Worm (Caenorhabditis elegans) whole organism, young adult: Measurements from ENCODE around the gene F18E9.1.

Source experiments
- B0336.3 ChIP-seq: fragments of 200-800 bp; sonication (Bioruptor generic); IDR thresholded peaks from 2 replicates; pipeline ENCODE4 v1.3.6; 2022; ENCODE audit warnings: missing genetic modification characterization, missing compliant biosample characterization
- C17E4.6 ChIP-seq: fragments of 200-800 bp; sonication (Bioruptor generic); IDR thresholded peaks from 2 replicates; pipeline ENCODE4 v1.3.6; 2022; ENCODE audit warnings: missing genetic modification reagents, missing genetic modification characterization, missing compliant biosample characterization
- F22D6.2 ChIP-seq: sonication (generic microtip); optimal IDR thresholded peaks from 2 replicates; lab custom pipeline; 2016; ENCODE audit warnings: mild to moderate bottlenecking, missing genetic modification characterization, missing compliant biosample characterization
- F23B12.7 ChIP-seq: sonication (generic microtip); optimal IDR thresholded peaks from 2 replicates; lab custom pipeline; 2017; ENCODE audit warnings: missing genetic modification characterization, mild to moderate bottlenecking, missing compliant biosample characterization, antibody characterized with exemption, moderate library complexity; ENCODE audit not compliant: insufficient read depth
- F37B4.10 ChIP-seq: fragments of 200-800 bp; sonication (Bioruptor generic); IDR thresholded peaks from 2 replicates; pipeline ENCODE4 v1.3.6; 2022; ENCODE audit warnings: missing genetic modification characterization, missing compliant biosample characterization
- F57A8.1 ChIP-seq: fragments of 200-800 bp; sonication (Bioruptor generic); optimal IDR thresholded peaks from 2 replicates; lab custom pipeline; 2018; ENCODE audit warnings: mild to moderate bottlenecking, missing genetic modification characterization, moderate library complexity, missing compliant biosample characterization
- F57C9.4 ChIP-seq: sonication (generic microtip); optimal IDR thresholded peaks from 2 replicates; lab custom pipeline; 2017; ENCODE audit warnings: mild to moderate bottlenecking, missing genetic modification characterization, missing compliant biosample characterization
- T26A5.8 ChIP-seq: sonication (generic microtip); optimal IDR thresholded peaks from 2 replicates; lab custom pipeline; 2016; ENCODE audit warnings: missing genetic modification characterization, missing compliant biosample characterization
- Y53G8AR.9 ChIP-seq: fragments of 200-800 bp; sonication (Bioruptor generic); conservative IDR thresholded peaks from 2 replicates; pipeline ENCODE4 v1.3.6; 2022; ENCODE audit warnings: missing genetic modification reagents, missing genetic modification characterization, missing compliant biosample characterization
- Y79H2A.3 ChIP-seq: fragments of 200-800 bp; sonication (Bioruptor generic); conservative IDR thresholded peaks from 2 replicates; pipeline ENCODE4 v1.3.6; 2022; ENCODE audit warnings: missing genetic modification reagents, missing genetic modification characterization, missing compliant biosample characterization
- akir-1 ChIP-seq: fragments of 200-800 bp; sonication (Bioruptor generic); optimal IDR thresholded peaks from 2 replicates; lab custom pipeline; 2018; ENCODE audit warnings: mild to moderate bottlenecking, missing genetic modification characterization, moderate library complexity, missing compliant biosample characterization
- ama-1 ChIP-seq, 3 experiments: fragments of 150-350 bp in 1 of 3; sonication (generic microtip) in 2 of 3; optimal IDR thresholded peaks; 2 replicates each; lab custom pipeline; 2014 to 2018; ENCODE audit warnings: missing biosample characterization in 2 of 3, missing genetic modification characterization in 2 of 3, missing genetic modification reagents in 2 of 3
- aptf-2 ChIP-seq: fragments of 200-800 bp; sonication (Bioruptor generic); conservative IDR thresholded peaks from 2 replicates; pipeline ENCODE4 v1.3.6; 2022; ENCODE audit warnings: missing genetic modification reagents, missing genetic modification characterization, missing compliant biosample characterization
- attf-3 ChIP-seq: fragments of 200-800 bp; sonication (Bioruptor generic); conservative IDR thresholded peaks from 2 replicates; pipeline ENCODE4 v1.3.6; 2022; ENCODE audit warnings: missing genetic modification reagents, missing genetic modification characterization, missing compliant biosample characterization
- attf-6 ChIP-seq: fragments of 200-800 bp; sonication (Bioruptor generic); IDR thresholded peaks from 2 replicates; pipeline ENCODE4 v1.3.6; 2022; ENCODE audit warnings: missing genetic modification reagents, missing genetic modification characterization, missing compliant biosample characterization
- ceh-27 ChIP-seq: fragments of 200-800 bp; sonication (Bioruptor generic); optimal IDR thresholded peaks from 2 replicates; lab custom pipeline; 2018; ENCODE audit warnings: mild to moderate bottlenecking, missing genetic modification characterization, moderate library complexity, missing compliant biosample characterization
- ceh-91 ChIP-seq: fragments of 200-800 bp; sonication (Bioruptor generic); IDR thresholded peaks from 2 replicates; pipeline ENCODE4 v1.3.6; 2022; ENCODE audit warnings: missing genetic modification reagents, missing genetic modification characterization, missing compliant biosample characterization
- dpff-1 ChIP-seq: sonication (generic microtip); optimal IDR thresholded peaks from 2 replicates; lab custom pipeline; 2017; ENCODE audit warnings: mild to moderate bottlenecking, missing genetic modification characterization, missing compliant biosample characterization
- dpl-1 ChIP-seq: fragments of 150-350 bp; optimal IDR thresholded peaks from 2 replicates; lab custom pipeline; 2014; ENCODE audit warnings: missing biosample characterization, missing genetic modification reagents, missing genetic modification characterization
- egl-18 ChIP-seq: fragments of 200-800 bp; sonication (Bioruptor generic); IDR thresholded peaks from 2 replicates; pipeline ENCODE4 v1.3.6; 2022; ENCODE audit warnings: missing genetic modification reagents, missing genetic modification characterization, missing compliant biosample characterization
- egl-44 ChIP-seq: fragments of 200-800 bp; sonication (Bioruptor generic); IDR thresholded peaks from 2 replicates; pipeline ENCODE4 v1.3.6; 2022; ENCODE audit warnings: missing genetic modification reagents, missing genetic modification characterization, missing compliant biosample characterization
- ekl-4 ChIP-seq: fragments of 200-800 bp; sonication (Bioruptor generic); IDR thresholded peaks from 2 replicates; pipeline ENCODE4 v1.3.6; 2022; ENCODE audit warnings: missing genetic modification reagents, missing genetic modification characterization, missing compliant biosample characterization
- gei-17 ChIP-seq: fragments of 200-800 bp; sonication (Bioruptor generic); optimal IDR thresholded peaks from 2 replicates; lab custom pipeline; 2018; ENCODE audit warnings: mild to moderate bottlenecking, missing genetic modification characterization, missing compliant biosample characterization
- hlh-12 ChIP-seq: sonication (generic microtip); optimal IDR thresholded peaks from 2 replicates; lab custom pipeline; 2016; ENCODE audit warnings: missing genetic modification characterization, missing compliant biosample characterization
- hmg-20 ChIP-seq: fragments of 200-800 bp; sonication (Bioruptor generic); IDR thresholded peaks from 2 replicates; pipeline ENCODE4 v1.3.6; 2022; ENCODE audit warnings: missing genetic modification reagents, missing genetic modification characterization, missing compliant biosample characterization
- let-526 ChIP-seq: fragments of 200-800 bp; sonication (Bioruptor generic); IDR thresholded peaks from 2 replicates; pipeline ENCODE4 v1.3.6; 2022; ENCODE audit warnings: missing genetic modification reagents, missing genetic modification characterization, missing compliant biosample characterization
- lin-26 ChIP-seq: fragments of 200-800 bp; sonication (Bioruptor generic); IDR thresholded peaks from 2 replicates; pipeline ENCODE4 v1.3.6; 2022; ENCODE audit warnings: missing genetic modification reagents, missing genetic modification characterization, missing compliant biosample characterization
- lsl-1 ChIP-seq: fragments of 200-800 bp; sonication (Bioruptor generic); optimal IDR thresholded peaks from 2 replicates; lab custom pipeline; 2018; ENCODE audit warnings: mild to moderate bottlenecking, missing genetic modification characterization, moderate library complexity, missing compliant biosample characterization
- lsy-27 ChIP-seq: sonication (generic microtip); optimal IDR thresholded peaks from 2 replicates; lab custom pipeline; 2017; ENCODE audit warnings: missing genetic modification characterization, mild to moderate bottlenecking, missing compliant biosample characterization, antibody characterized with exemption, missing genotype, borderline replicate concordance; ENCODE audit not compliant: insufficient read depth
- madf-6 ChIP-seq: fragments of 200-800 bp; sonication (Bioruptor generic); IDR thresholded peaks from 2 replicates; pipeline ENCODE4 v1.3.6; 2022; ENCODE audit warnings: missing genetic modification reagents, missing genetic modification characterization, missing compliant biosample characterization
- mcd-1 ChIP-seq: fragments of 200-800 bp; sonication (Bioruptor generic); IDR thresholded peaks from 2 replicates; pipeline ENCODE4 v1.3.6; 2022; ENCODE audit warnings: missing genetic modification reagents, missing genetic modification characterization, missing compliant biosample characterization
- mxl-1 ChIP-seq: sonication (generic microtip); optimal IDR thresholded peaks from 2 replicates; lab custom pipeline; 2016; ENCODE audit warnings: missing genetic modification characterization, missing compliant biosample characterization
- nfya-1 ChIP-seq: sonication (generic microtip); optimal IDR thresholded peaks from 2 replicates; lab custom pipeline; 2017; ENCODE audit warnings: antibody characterized with exemption, missing compliant biosample characterization, missing genetic modification characterization, borderline replicate concordance; ENCODE audit not compliant: insufficient read depth
- nhr-120 ChIP-seq: fragments of 200-800 bp; sonication (Bioruptor generic); IDR thresholded peaks from 2 replicates; pipeline ENCODE4 v1.3.6; 2022; ENCODE audit warnings: missing genetic modification characterization, missing compliant biosample characterization
- nhr-90 ChIP-seq: sonication (generic microtip); optimal IDR thresholded peaks from 2 replicates; lab custom pipeline; 2016; ENCODE audit warnings: missing genotype, mild to moderate bottlenecking, missing genetic modification characterization, missing compliant biosample characterization
- rec-8 ChIP-seq, 2 experiments: sonication (generic microtip); optimal IDR thresholded peaks; 2 replicates each; lab custom pipeline; 2016; ENCODE audit warnings: mild to moderate bottlenecking in 2 of 2, missing genetic modification characterization in 2 of 2, missing genetic modification reagents in 2 of 2, missing genotype in 2 of 2, missing biosample characterization in 1 of 2, missing compliant biosample characterization in 1 of 2, moderate library complexity in 1 of 2
- repo-1 ChIP-seq: sonication (generic microtip); optimal IDR thresholded peaks from 2 replicates; lab custom pipeline; 2017; ENCODE audit warnings: mild to moderate bottlenecking, missing genetic modification characterization, missing compliant biosample characterization
- sea-2 ChIP-seq: fragments of 200-800 bp; sonication (Bioruptor generic); IDR thresholded peaks from 2 replicates; pipeline ENCODE4 v1.3.6; 2022; ENCODE audit warnings: missing genetic modification characterization, missing compliant biosample characterization
- snpc-1.1 ChIP-seq: sonication (generic microtip); optimal IDR thresholded peaks from 2 replicates; lab custom pipeline; 2017; ENCODE audit warnings: missing genetic modification characterization, mild to moderate bottlenecking, missing compliant biosample characterization, antibody characterized with exemption, moderate library complexity, missing genotype, missing genetic modification reagents; ENCODE audit not compliant: insufficient read depth
- snpc-3.4 ChIP-seq: sonication (generic microtip); optimal IDR thresholded peaks from 2 replicates; lab custom pipeline; 2017; ENCODE audit warnings: missing genetic modification characterization, mild to moderate bottlenecking, missing compliant biosample characterization, antibody characterized with exemption, moderate library complexity, missing genotype, missing genetic modification reagents
- sptf-2 ChIP-seq: fragments of 200-800 bp; sonication (Bioruptor generic); optimal IDR thresholded peaks from 2 replicates; lab custom pipeline; 2018; ENCODE audit warnings: mild to moderate bottlenecking, missing genetic modification characterization, missing compliant biosample characterization
- tbp1 ChIP-seq: fragments of 200-800 bp; sonication (Bioruptor generic); optimal IDR thresholded peaks from 2 replicates; lab custom pipeline; 2018; ENCODE audit warnings: mild to moderate bottlenecking, missing genetic modification characterization, missing compliant biosample characterization
- unc-62 ChIP-seq: fragments of 150-350 bp; optimal IDR thresholded peaks from 2 replicates; lab custom pipeline; 2014; ENCODE audit warnings: missing biosample characterization, missing genetic modification reagents, missing genetic modification characterization
- xnd-1 ChIP-seq: sonication (generic microtip); optimal IDR thresholded peaks from 2 replicates; lab custom pipeline; 2016; ENCODE audit warnings: missing genotype, missing genetic modification reagents, missing genetic modification characterization, missing compliant biosample characterization
- ztf-25 ChIP-seq: fragments of 200-800 bp; sonication (Bioruptor generic); IDR thresholded peaks from 2 replicates; pipeline ENCODE4 v1.3.6; 2022; ENCODE audit warnings: missing genetic modification reagents, missing genetic modification characterization, missing compliant biosample characterization
- ztf-26 ChIP-seq: sonication (generic microtip); optimal IDR thresholded peaks from 2 replicates; lab custom pipeline; 2017; ENCODE audit warnings: missing genetic modification characterization, missing compliant biosample characterization
- ztf-6 ChIP-seq: fragments of 200-800 bp; sonication (Bioruptor generic); IDR thresholded peaks from 2 replicates; pipeline ENCODE4 v1.3.6; 2022; ENCODE audit warnings: missing genetic modification reagents, missing genetic modification characterization, missing compliant biosample characterization

F18E9.1 gene

DNA sequence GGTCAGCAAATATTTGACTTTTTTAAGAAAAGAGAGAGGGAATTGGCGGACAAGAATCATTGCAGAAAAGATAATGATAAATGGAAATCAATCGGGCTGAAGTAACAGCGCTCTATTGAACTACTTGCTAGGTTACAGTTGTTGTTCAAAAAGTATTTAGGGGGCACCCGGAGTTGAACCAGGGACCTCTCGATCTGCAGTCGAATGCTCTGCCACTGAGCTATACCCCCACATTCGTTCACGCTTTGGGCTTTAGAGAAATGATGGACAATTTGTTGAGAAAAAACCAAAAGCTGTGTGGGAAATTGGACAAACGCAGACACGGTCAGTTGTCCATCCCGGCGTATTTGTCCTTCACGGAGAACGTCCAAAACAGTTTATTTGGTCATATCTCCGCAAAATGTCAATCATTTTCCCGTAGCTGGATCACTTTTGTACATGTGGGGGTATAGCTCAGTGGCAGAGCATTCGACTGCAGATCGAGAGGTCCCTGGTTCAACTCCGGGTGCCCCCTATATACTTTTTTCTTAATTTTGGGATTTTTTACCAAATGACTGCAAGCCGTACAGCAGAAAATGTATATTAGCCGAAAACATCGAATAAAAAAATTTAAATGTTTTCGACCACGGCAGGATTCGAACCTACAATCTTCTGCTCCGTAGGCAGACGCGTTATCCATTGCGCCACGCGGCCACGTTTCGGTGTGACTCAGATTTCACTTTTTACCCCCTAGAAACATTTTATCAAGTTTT, 22.7 kb downstream of the F18E9.1 start (continued):
- 0 out of 2 replicates have a peak, but pooled peaks have one; percentile 64 for TF ChIP-seq ekl-4 (GFP tag; lab: Robert Waterston, UW)
- no peak for TF ChIP-seq lsl-1 (GFP tag; lab: Kevin White, UChicago)
- TF ChIP-seq C17E4.6 (GFP tag; lab: Robert Waterston, UW) = no peak
- TF ChIP-seq nhr-90 (tag; lab: Kevin White, UChicago) = peak; percentile 64
- TF ChIP-seq akir-1 (GFP tag; lab: Kevin White, UChicago) = no peak
- peak; percentile 23 for TF ChIP-seq repo-1 (tag; lab: Kevin White, UChicago)
- TF ChIP-seq gei-17 (GFP tag; lab: Kevin White, UChicago) = peak; percentile 23
- TF ChIP-seq hlh-12 = no peak
- peak; percentile 73 for TF ChIP-seq mcd-1 (GFP tag; lab: Robert Waterston, UW)
- no peak for TF ChIP-seq let-526 (GFP tag; lab: Robert Waterston, UW)
- no peak for TF ChIP-seq F23B12.7
- no peak for TF ChIP-seq aptf-2
- TF ChIP-seq snpc-3.4 = peak; percentile 39
- TF ChIP-seq madf-6 = no peak
- no peak for TF ChIP-seq lsy-27
- TF ChIP-seq mxl-1 (tag; lab: Kevin White, UChicago) = no peak
- peak; percentile 84 for TF ChIP-seq tbp1
- peak; percentile 68; the same call in 1 of the 2 replicates for TF ChIP-seq Y53G8AR.9 (GFP tag; lab: Robert Waterston, UW)
- TF ChIP-seq F57A8.1 (GFP tag; lab: Kevin White, UChicago) = no peak
- TF ChIP-seq attf-6 (GFP tag; lab: Robert Waterston, UW) = no peak
- peak; percentile 9; the same call in 1 of the 2 replicates for TF ChIP-seq hmg-20 (GFP tag; lab: Robert Waterston, UW)
- TF ChIP-seq B0336.3 (GFP tag; lab: Robert Waterston, UW) = no peak; the same call in 1 of the 2 replicates
- no peak for TF ChIP-seq sea-2 (GFP tag; lab: Robert Waterston, UW)
- TF ChIP-seq ceh-91 (GFP tag; lab: Robert Waterston, UW) = no peak
- TF ChIP-seq lin-26 (GFP tag; lab: Robert Waterston, UW) = peak; percentile 88
- TF ChIP-seq rec-8 (tag; optimal IDR thresholded peaks at IDR 0.05; lab: Kevin White, UChicago) = peak; percentile 10 to 59
- no peak for TF ChIP-seq egl-44
- TF ChIP-seq snpc-1.1 = no peak
- TF ChIP-seq xnd-1 (tag; lab: Kevin White, UChicago) = no peak
- no peak for TF ChIP-seq F22D6.2 (tag; lab: Kevin White, UChicago)
- no peak for TF ChIP-seq ceh-27
- TF ChIP-seq sptf-2 (GFP tag; lab: Kevin White, UChicago) = peak; percentile 56
- no peak for TF ChIP-seq ama-1 (optimal IDR thresholded peaks at IDR 0.05; lab: Kevin White, UChicago)
- TF ChIP-seq ama-1 (GFP tag; optimal IDR thresholded peaks at IDR 0.05; lab: Kevin White, UChicago) = peak in 1 of 2 experiments; percentile 74
- TF ChIP-seq ztf-6 (GFP tag; lab: Robert Waterston, UW) = no peak
- TF ChIP-seq Y79H2A.3 (GFP tag; lab: Robert Waterston, UW) = no peak
- TF ChIP-seq attf-3 = no peak
- TF ChIP-seq unc-62 = no peak
- no peak for TF ChIP-seq F57C9.4 (tag; lab: Kevin White, UChicago)
- TF ChIP-seq nhr-120 (GFP tag; lab: Robert Waterston, UW) = no peak
- no peak for TF ChIP-seq dpl-1
- TF ChIP-seq egl-18 (GFP tag; lab: Robert Waterston, UW) = no peak
- no peak for TF ChIP-seq dpff-1 (tag; lab: Kevin White, UChicago)
- 0 out of 2 replicates have a peak, but pooled peaks have one; percentile 15 for TF ChIP-seq ztf-25 (GFP tag; lab: Robert Waterston, UW)
- TF ChIP-seq T26A5.8 = no peak
- no peak for TF ChIP-seq nfya-1
- TF ChIP-seq F37B4.10 (GFP tag; lab: Robert Waterston, UW) = no peak
- TF ChIP-seq ztf-26 = peak; percentile 38
